Fruit fly (Drosophila melanogaster): ENCODE data around the gene inaF-C.

DNA sequence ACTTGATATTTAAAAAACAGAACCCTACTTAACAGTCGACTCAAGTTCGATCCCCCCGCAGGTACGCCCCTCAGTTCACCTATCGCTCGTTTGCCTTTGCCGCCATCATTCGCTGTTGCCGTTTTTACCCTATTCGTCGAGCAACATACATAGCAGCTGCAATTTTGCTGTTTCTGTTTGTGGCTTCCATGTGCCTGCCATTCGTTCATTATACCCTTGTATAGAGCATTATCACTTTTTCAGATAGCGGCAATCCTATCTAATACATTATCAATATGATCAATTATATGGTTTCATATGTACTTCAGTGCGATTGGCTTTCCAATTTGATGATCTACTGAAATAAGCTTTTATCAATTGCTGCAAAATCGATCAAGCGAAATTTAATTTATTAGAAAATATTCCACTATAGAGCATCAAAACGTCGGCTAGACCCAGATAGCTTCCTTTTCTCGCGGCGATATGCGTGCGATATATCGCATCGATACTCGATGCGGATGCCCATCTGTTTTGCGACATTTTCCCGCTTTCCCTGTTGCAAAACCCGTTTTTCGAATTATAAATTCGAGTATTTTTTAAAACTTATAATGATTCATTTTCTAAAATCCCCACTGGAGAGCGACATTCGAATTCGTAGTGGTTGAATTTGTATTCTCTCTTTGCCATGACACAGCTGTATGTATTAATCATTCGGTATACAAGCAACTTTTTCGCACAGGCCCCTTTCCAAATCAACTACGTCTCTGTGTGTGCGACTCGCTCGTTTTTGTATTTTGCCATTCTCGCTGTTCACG is 15.4 kb downstream of the inaF-C start:
- peak; percentile 38 for TF ChIP-seq Clk (GFP tag; optimal IDR thresholded peaks at IDR 0.05)
- TF ChIP-seq cnc (optimal IDR thresholded peaks at IDR 0.05) = no peak
- peak; percentile 63 for TF ChIP-seq CG12768 (GFP tag; optimal IDR thresholded peaks at IDR 0.05)
- peak; percentile 79 for TF ChIP-seq kay (GFP tag; ENCODE audit: borderline replicate concordance)
- peak; percentile 74 for TF ChIP-seq pad (GFP tag; optimal IDR thresholded peaks at IDR 0.05)
- peak; percentile 49 for TF ChIP-seq tj (GFP tag; optimal IDR thresholded peaks at IDR 0.05)
- peak; percentile 31 for TF ChIP-seq toe (GFP tag; optimal IDR thresholded peaks at IDR 0.05)
- peak; percentile 30 for TF ChIP-seq cic (GFP tag; optimal IDR thresholded peaks at IDR 0.05)
- peak; percentile 68 for TF ChIP-seq CG5204 (GFP tag; optimal IDR thresholded peaks at IDR 0.05)
- TF ChIP-seq CG33017 (tag; optimal IDR thresholded peaks at IDR 0.05) = peak; percentile 68
- peak; percentile 77 for TF ChIP-seq Crg-1 (GFP tag; optimal IDR thresholded peaks at IDR 0.05)
